Worm (Caenorhabditis elegans): ENCODE results near the gene R09A8.5.

- TF ChIP-seq elt-3 (tag; optimal IDR thresholded peaks at IDR 0.05) (no peak), mep-1 (tag; optimal IDR thresholded peaks at IDR 0.05) (no peak), lin-32 (GFP tag; optimal IDR thresholded peaks at IDR 0.05) (no peak)
These were observed 21.9 kb downstream of the R09A8.5 start for ce11 chrX:12618447-12618846.
